ENCODE assay signal across 3 worm cellular contexts in the genomic region with DNA sequence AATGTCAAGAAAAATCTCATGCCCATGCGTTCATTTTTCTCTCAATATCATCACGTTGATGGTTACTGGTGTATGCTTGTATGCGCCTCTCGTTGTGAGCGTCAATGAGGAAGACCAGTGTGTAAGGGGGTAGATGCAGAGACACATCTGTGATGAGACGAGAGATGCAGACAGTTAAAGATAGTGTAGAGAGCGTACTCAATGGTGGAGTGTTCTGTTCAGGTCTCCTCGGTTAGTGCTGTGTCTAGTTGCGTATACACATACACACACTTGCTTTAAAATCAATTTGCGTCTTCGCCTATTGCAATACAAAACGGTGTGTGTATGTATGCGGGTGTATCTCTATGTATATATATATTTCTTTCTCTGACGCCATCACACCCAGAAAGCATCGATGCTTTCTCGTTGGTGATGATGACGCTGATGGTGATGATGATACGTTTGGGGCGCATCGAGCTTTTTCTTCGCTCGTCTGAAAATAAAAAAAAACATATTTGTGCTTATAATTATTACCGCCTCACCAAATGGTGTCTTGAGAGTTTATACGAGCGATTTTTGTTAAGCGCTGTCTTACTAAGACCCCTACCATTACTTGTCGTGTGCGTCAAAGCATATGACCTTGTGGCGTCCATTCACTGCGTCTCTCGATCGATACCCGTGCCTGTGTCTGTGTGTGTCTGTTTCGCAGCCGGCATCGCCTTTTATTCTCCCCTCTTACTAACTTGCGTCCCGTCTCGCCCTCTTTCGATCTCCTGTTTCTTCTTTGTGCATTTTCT.
TF ChIP-seq lines count a peak whose summit lies in the region.

A gene (minus strand): TSS at position 589 of the 776 bp plus-strand sequence.

TF ChIP-seq in whole organism, L1 larva, 84 proteins besides CTCF, POLR2A, EP300 and RAD21 (continued from another document and continues in another):
- TF ChIP-seq mdl-1 (tag; optimal IDR thresholded peaks at IDR 0.05; lab: Kevin White, UChicago) = peak in 1 of 2 experiments; percentile 92
- TF ChIP-seq aha-1 (tag; optimal IDR thresholded peaks at IDR 0.05; lab: Kevin White, UChicago) = no peak
- TF ChIP-seq mef-2 (tag; optimal IDR thresholded peaks at IDR 0.05; lab: Kevin White, UChicago) = peak; percentile 6
- no peak for TF ChIP-seq pag-3 (tag; optimal IDR thresholded peaks at IDR 0.05; lab: Kevin White, UChicago; ENCODE audit: borderline replicate concordance, insufficient read depth)
- peak; percentile 96 for TF ChIP-seq ztf-4 (tag; optimal IDR thresholded peaks at IDR 0.05; lab: Kevin White, UChicago)
- TF ChIP-seq swsn-7 (tag; optimal IDR thresholded peaks at IDR 0.05; lab: Kevin White, UChicago) = peak; percentile 91
- peak; percentile 65 to 91 (median 78) for TF ChIP-seq ceh-82 (tag; optimal IDR thresholded peaks at IDR 0.05; lab: Kevin White, UChicago)
- TF ChIP-seq fkh-4 (tag; optimal IDR thresholded peaks at IDR 0.05; lab: Kevin White, UChicago; ENCODE audit: borderline replicate concordance) = peak; percentile 50
- no peak for TF ChIP-seq zag-1 (tag; optimal IDR thresholded peaks at IDR 0.05; lab: Kevin White, UChicago)
- TF ChIP-seq elt-2 (tag; optimal IDR thresholded peaks at IDR 0.05; lab: Kevin White, UChicago) = peak; percentile 49
- TF ChIP-seq nhr-71 (tag; optimal IDR thresholded peaks at IDR 0.05; lab: Kevin White, UChicago) = peak; percentile 92
- peak; percentile 34 for TF ChIP-seq irx-1 (tag; optimal IDR thresholded peaks at IDR 0.05; lab: Kevin White, UChicago)
- no peak for TF ChIP-seq unc-98 (GFP tag; IDR thresholded peaks at IDR 0.05; lab: Robert Waterston, UW)
- TF ChIP-seq grh-1 (GFP tag; IDR thresholded peaks at IDR 0.05; lab: Robert Waterston, UW) = peak; percentile 46
- TF ChIP-seq unc-30 (tag; optimal IDR thresholded peaks at IDR 0.05; lab: Kevin White, UChicago) = no peak
- peak in 1 of 2 experiments; percentile 75 for TF ChIP-seq egl-27 (tag; optimal IDR thresholded peaks at IDR 0.05; lab: Kevin White, UChicago)
- no peak for TF ChIP-seq ceh-63 (GFP tag; optimal IDR thresholded peaks at IDR 0.05; lab: Kevin White, UChicago)
- TF ChIP-seq unc-86 (tag; optimal IDR thresholded peaks at IDR 0.05; lab: Kevin White, UChicago) = peak; percentile 67
- no peak for TF ChIP-seq Y116A8C.19 (tag; optimal IDR thresholded peaks at IDR 0.05; lab: Kevin White, UChicago; ENCODE audit: borderline replicate concordance)
- TF ChIP-seq jun-1 (tag; optimal IDR thresholded peaks at IDR 0.05; lab: Kevin White, UChicago) = peak; percentile 90
- peak; percentile 23 for TF ChIP-seq lin-15B (tag; optimal IDR thresholded peaks at IDR 0.05; lab: Kevin White, UChicago)
- TF ChIP-seq C34B4.2 (tag; optimal IDR thresholded peaks at IDR 0.05; lab: Kevin White, UChicago) = no peak
- TF ChIP-seq C16A3.4 (tag; optimal IDR thresholded peaks at IDR 0.05; lab: Kevin White, UChicago) = peak; percentile 89
- peak; percentile 83 for TF ChIP-seq lir-3 (tag; optimal IDR thresholded peaks at IDR 0.05; lab: Kevin White, UChicago; ENCODE audit: poor library complexity)
- no peak for TF ChIP-seq hlh-17 (GFP tag; optimal IDR thresholded peaks at IDR 0.05; lab: Kevin White, UChicago; ENCODE audit: borderline replicate concordance)
- TF ChIP-seq C04F5.9 (tag; optimal IDR thresholded peaks at IDR 0.05; lab: Kevin White, UChicago) = peak; percentile 61
- peak; percentile 83 for TF ChIP-seq egl-13 (tag; optimal IDR thresholded peaks at IDR 0.05; lab: Kevin White, UChicago)
- peak; percentile 97 for TF ChIP-seq lin-14 (GFP tag; optimal IDR thresholded peaks at IDR 0.05; lab: Kevin White, UChicago)
- 0 out of 2 replicates have a peak, but pooled peaks have one; percentile 30 for TF ChIP-seq mab-9 (GFP tag; IDR thresholded peaks at IDR 0.05; lab: Robert Waterston, UW)
- peak; percentile 1 for TF ChIP-seq unc-62 (GFP tag; optimal IDR thresholded peaks at IDR 0.05; lab: Kevin White, UChicago)
- TF ChIP-seq zip-4 (GFP tag; optimal IDR thresholded peaks at IDR 0.05; lab: Kevin White, UChicago) = peak; percentile 33
- peak; percentile 86 for TF ChIP-seq fkh-8 (tag; optimal IDR thresholded peaks at IDR 0.05; lab: Kevin White, UChicago)
- TF ChIP-seq ztf-11 (tag; optimal IDR thresholded peaks at IDR 0.05; lab: Kevin White, UChicago) = peak in 1 of 2 experiments; percentile 67
- no peak for TF ChIP-seq ceh-90 (tag; optimal IDR thresholded peaks at IDR 0.05; lab: Kevin White, UChicago)
- TF ChIP-seq skn-1 (tag; optimal IDR thresholded peaks at IDR 0.05; lab: Kevin White, UChicago) = peak; percentile 67
- TF ChIP-seq blmp-1 (tag; optimal IDR thresholded peaks at IDR 0.05; lab: Kevin White, UChicago) = peak; percentile 62
- peak; percentile 25 for TF ChIP-seq lin-39 (tag; optimal IDR thresholded peaks at IDR 0.05; lab: Kevin White, UChicago)
- TF ChIP-seq rnt-1 (tag; optimal IDR thresholded peaks at IDR 0.05; lab: Kevin White, UChicago) = peak; percentile 87
- TF ChIP-seq nhr-11 (tag; optimal IDR thresholded peaks at IDR 0.05; lab: Kevin White, UChicago) = peak; percentile 50

TF ChIP-seq in whole organism, L3 larva, 47 proteins besides CTCF, POLR2A, EP300 and RAD21 (continued from another document):
- TF ChIP-seq ceh-28 (tag; optimal IDR thresholded peaks at IDR 0.05; lab: Kevin White, UChicago) = peak; percentile 72
- TF ChIP-seq egl-27 (tag; optimal IDR thresholded peaks at IDR 0.05; lab: Kevin White, UChicago) = peak; percentile 45
- peak; percentile 69 for TF ChIP-seq elt-2 (tag; optimal IDR thresholded peaks at IDR 0.05; lab: Kevin White, UChicago)
- peak; percentile 46 for TF ChIP-seq unc-62 (GFP tag; optimal IDR thresholded peaks at IDR 0.05; lab: Kevin White, UChicago)
- no peak for TF ChIP-seq unc-39 (tag; optimal IDR thresholded peaks at IDR 0.05; lab: Kevin White, UChicago)
- TF ChIP-seq snpc-4 (tag; optimal IDR thresholded peaks at IDR 0.05; lab: Kevin White, UChicago) = peak; percentile 77
- peak; percentile 77 for TF ChIP-seq fkh-10 (GFP tag; optimal IDR thresholded peaks at IDR 0.05; lab: Kevin White, UChicago)
- no peak for TF ChIP-seq nhr-237 (tag; optimal IDR thresholded peaks at IDR 0.05; lab: Kevin White, UChicago)
- peak; percentile 4 for TF ChIP-seq ztf-4 (tag; optimal IDR thresholded peaks at IDR 0.05; lab: Kevin White, UChicago)
- TF ChIP-seq nhr-11 (tag; optimal IDR thresholded peaks at IDR 0.05; lab: Kevin White, UChicago) = peak; percentile 78
- TF ChIP-seq nhr-23 (tag; optimal IDR thresholded peaks at IDR 0.05; lab: Kevin White, UChicago) = peak; percentile 60
- TF ChIP-seq nhr-43 (tag; optimal IDR thresholded peaks at IDR 0.05; lab: Kevin White, UChicago; ENCODE audit: poor library complexity, severe bottlenecking) = peak; percentile 88
- TF ChIP-seq lin-39 (tag; optimal IDR thresholded peaks at IDR 0.05; lab: Kevin White, UChicago) = peak; percentile 61
- TF ChIP-seq ama-1 (optimal IDR thresholded peaks at IDR 0.05; lab: Kevin White, UChicago) = peak; percentile 81
- peak; percentile 96 for TF ChIP-seq hmg-11 (tag; optimal IDR thresholded peaks at IDR 0.05; lab: Kevin White, UChicago)
- TF ChIP-seq nhr-25 (tag; optimal IDR thresholded peaks at IDR 0.05; lab: Kevin White, UChicago) = peak; percentile 97
- TF ChIP-seq lsy-12 (tag; optimal IDR thresholded peaks at IDR 0.05; lab: Kevin White, UChicago) = peak; percentile 90
- TF ChIP-seq egl-5 (tag; optimal IDR thresholded peaks at IDR 0.05; lab: Kevin White, UChicago) = peak; percentile 84
- TF ChIP-seq ztf-11 (tag; optimal IDR thresholded peaks at IDR 0.05; lab: Kevin White, UChicago) = no peak
- TF ChIP-seq aly-2 (tag; optimal IDR thresholded peaks at IDR 0.05; lab: Kevin White, UChicago) = peak; percentile 7
- no peak for TF ChIP-seq fkh-2 (tag; optimal IDR thresholded peaks at IDR 0.05; lab: Kevin White, UChicago)
- no peak for TF ChIP-seq ZK546.5 (tag; optimal IDR thresholded peaks at IDR 0.05; lab: Kevin White, UChicago)
- no peak for TF ChIP-seq nhr-76 (tag; optimal IDR thresholded peaks at IDR 0.05; lab: Kevin White, UChicago)
- TF ChIP-seq nhr-77 (tag; optimal IDR thresholded peaks at IDR 0.05; lab: Kevin White, UChicago) = no peak
- TF ChIP-seq eor-1 (tag; optimal IDR thresholded peaks at IDR 0.05; lab: Kevin White, UChicago) = no peak
- peak; percentile 72 for TF ChIP-seq R02D3.7 (tag; optimal IDR thresholded peaks at IDR 0.05; lab: Kevin White, UChicago)
- TF ChIP-seq daf-12 (tag; optimal IDR thresholded peaks at IDR 0.05; lab: Kevin White, UChicago) = no peak
- peak; percentile 74 for TF ChIP-seq jun-1 (tag; optimal IDR thresholded peaks at IDR 0.05; lab: Kevin White, UChicago)

TF ChIP-seq in whole organism, young adult, 124 proteins besides CTCF, POLR2A, EP300 and RAD21 (continued from another document and continues in another):
- TF ChIP-seq bed-1 (GFP tag; IDR thresholded peaks at IDR 0.05; lab: Robert Waterston, UW) (no peak), C17E4.6 (GFP tag; IDR thresholded peaks at IDR 0.05; lab: Robert Waterston, UW) (no peak), sea-2 (GFP tag; IDR thresholded peaks at IDR 0.05; lab: Robert Waterston, UW) (no peak), nfya-1 (tag; optimal IDR thresholded peaks at IDR 0.05; lab: Kevin White, UChicago; ENCODE audit: borderline replicate concordance, insufficient read depth) (no peak), C06A6.2 (GFP tag; conservative IDR thresholded peaks at IDR 0.05; lab: Robert Waterston, UW) (peak; percentile 78; the same call in 1 of the 2 replicates), tbx-9 (tag; optimal IDR thresholded peaks at IDR 0.05; lab: Kevin White, UChicago; ENCODE audit: borderline replicate concordance) (no peak), D2030.7 (GFP tag; IDR thresholded peaks at IDR 0.05; lab: Robert Waterston, UW) (no peak), mxl-1 (tag; optimal IDR thresholded peaks at IDR 0.05; lab: Kevin White, UChicago) (no peak), madf-6 (GFP tag; IDR thresholded peaks at IDR 0.05; lab: Robert Waterston, UW) (peak; percentile 8; the same call in 1 of the 2 replicates), ceh-40 (GFP tag; IDR thresholded peaks at IDR 0.05; lab: Robert Waterston, UW) (0 out of 2 replicates have a peak, but pooled peaks have one; percentile 52), ceh-100 (GFP tag; IDR thresholded peaks at IDR 0.05; lab: Robert Waterston, UW) (no peak; the same call in none of the 2 replicates), Y79H2A.3 (GFP tag; conservative IDR thresholded peaks at IDR 0.05; lab: Robert Waterston, UW) (no peak), dpff-1 (tag; optimal IDR thresholded peaks at IDR 0.05; lab: Kevin White, UChicago) (no peak), tbp1 (GFP tag; optimal IDR thresholded peaks at IDR 0.05; lab: Kevin White, UChicago) (peak; percentile 54), athp-1 (tag; optimal IDR thresholded peaks at IDR 0.05; lab: Kevin White, UChicago) (peak; percentile 26), F39B2.1 (GFP tag; IDR thresholded peaks at IDR 0.05; lab: Robert Waterston, UW) (no peak), zim-3 (tag; optimal IDR thresholded peaks at IDR 0.05; lab: Kevin White, UChicago) (no peak), mcd-1 (GFP tag; IDR thresholded peaks at IDR 0.05; lab: Robert Waterston, UW) (peak; percentile 64), ZK185.1 (tag; optimal IDR thresholded peaks at IDR 0.05; lab: Kevin White, UChicago; ENCODE audit: poor library complexity, severe bottlenecking) (peak; percentile 79), nfyb-1 (GFP tag; IDR thresholded peaks at IDR 0.05; lab: Robert Waterston, UW) (peak; percentile 77), mel-28 (tag; optimal IDR thresholded peaks at IDR 0.05; lab: Kevin White, UChicago; ENCODE audit: borderline replicate concordance) (no peak), lin-26 (GFP tag; IDR thresholded peaks at IDR 0.05; lab: Robert Waterston, UW) (peak; percentile 66; the same call in 1 of the 2 replicates), gei-17 (GFP tag; optimal IDR thresholded peaks at IDR 0.05; lab: Kevin White, UChicago) (no peak), hrde-1 (tag; optimal IDR thresholded peaks at IDR 0.05; lab: Kevin White, UChicago; ENCODE audit: borderline replicate concordance) (no peak), Y95B8A.8 (GFP tag; IDR thresholded peaks at IDR 0.05; lab: Robert Waterston, UW) (0 out of 2 replicates have a peak, but pooled peaks have one; percentile 14), rcor-1 (GFP tag; IDR thresholded peaks at IDR 0.05; lab: Robert Waterston, UW) (no peak), egl-44 (GFP tag; IDR thresholded peaks at IDR 0.05; lab: Robert Waterston, UW) (peak; percentile 64; the same call in 1 of the 2 replicates), die-1 (tag; optimal IDR thresholded peaks at IDR 0.05; lab: Kevin White, UChicago) (peak; percentile 54), mes-4 (tag; optimal IDR thresholded peaks at IDR 0.05; lab: Kevin White, UChicago) (no peak), snpc-4 (GFP tag; optimal IDR thresholded peaks at IDR 0.05; lab: Kevin White, UChicago) (no peak), snpc-4 (tag; optimal IDR thresholded peaks at IDR 0.05; lab: Kevin White, UChicago) (peak in 3 of 4 experiments; percentile 20 to 44 (median 26)), pbrm-1 (GFP tag; IDR thresholded peaks at IDR 0.05; lab: Robert Waterston, UW) (peak; percentile 73), chd-7 (tag; optimal IDR thresholded peaks at IDR 0.05; lab: Kevin White, UChicago) (peak; percentile 14), sdz-38 (tag; optimal IDR thresholded peaks at IDR 0.05; lab: Kevin White, UChicago) (no peak), nhr-80 (tag; optimal IDR thresholded peaks at IDR 0.05; lab: Kevin White, UChicago) (peak; percentile 41), ztf-22 (GFP tag; optimal IDR thresholded peaks at IDR 0.05; lab: Kevin White, UChicago) (peak; percentile 34), ztf-28 (GFP tag; IDR thresholded peaks at IDR 0.05; lab: Robert Waterston, UW) (no peak), ztf-6 (GFP tag; IDR thresholded peaks at IDR 0.05; lab: Robert Waterston, UW) (no peak), attf-3 (GFP tag; conservative IDR thresholded peaks at IDR 0.05; lab: Robert Waterston, UW) (no peak), egrh-3 (GFP tag; IDR thresholded peaks at IDR 0.05; lab: Robert Waterston, UW) (no peak), Y53G8AR.9 (GFP tag; conservative IDR thresholded peaks at IDR 0.05; lab: Robert Waterston, UW) (no peak; the same call in 1 of the 2 replicates), lsl-1 (GFP tag; optimal IDR thresholded peaks at IDR 0.05; lab: Kevin White, UChicago) (no peak), tlf-1 (GFP tag; optimal IDR thresholded peaks at IDR 0.05; lab: Kevin White, UChicago) (peak; percentile 48), ztf-25 (GFP tag; IDR thresholded peaks at IDR 0.05; lab: Robert Waterston, UW) (no peak), sptf-2 (GFP tag; optimal IDR thresholded peaks at IDR 0.05; lab: Kevin White, UChicago) (no peak), pha-4 (tag; optimal IDR thresholded peaks at IDR 0.05; lab: Kevin White, UChicago) (no peak), ceh-79 (tag; optimal IDR thresholded peaks at IDR 0.05; lab: Kevin White, UChicago) (no peak), madf-10 (tag; optimal IDR thresholded peaks at IDR 0.05; lab: Kevin White, UChicago) (peak; percentile 71), aptf-3 (GFP tag; IDR thresholded peaks at IDR 0.05; lab: Robert Waterston, UW) (no peak), xnd-1 (tag; optimal IDR thresholded peaks at IDR 0.05; lab: Kevin White, UChicago) (no peak), nhr-120 (GFP tag; IDR thresholded peaks at IDR 0.05; lab: Robert Waterston, UW) (no peak), hlh-26 (GFP tag; conservative IDR thresholded peaks at IDR 0.05; lab: Robert Waterston, UW) (no peak), attf-6 (GFP tag; IDR thresholded peaks at IDR 0.05; lab: Robert Waterston, UW) (no peak), ceh-91 (GFP tag; IDR thresholded peaks at IDR 0.05; lab: Robert Waterston, UW) (peak; percentile 10; the same call in 1 of the 2 replicates), Y56A3A.18 (GFP tag; IDR thresholded peaks at IDR 0.05; lab: Robert Waterston, UW) (peak; percentile 83), K12H6.12 (tag; optimal IDR thresholded peaks at IDR 0.05; lab: Kevin White, UChicago) (peak; percentile 75), hmg-20 (GFP tag; IDR thresholded peaks at IDR 0.05; lab: Robert Waterston, UW) (peak; percentile 37; the same call in 1 of the 2 replicates), repo-1 (tag; optimal IDR thresholded peaks at IDR 0.05; lab: Kevin White, UChicago) (peak; percentile 87), cebp-1 (GFP tag; IDR thresholded peaks at IDR 0.05; lab: Robert Waterston, UW) (peak; percentile 7; the same call in 1 of the 2 replicates), cebp-1 (tag; optimal IDR thresholded peaks at IDR 0.05; lab: Kevin White, UChicago) (peak; percentile 77)
